Fruit fly (Drosophila melanogaster) whole organism, pupa: ENCODE measurements around the gene CG18810.

Experiments used
- CG10348 ChIP-seq: fragments of 200-800 bp; sonication (Bioruptor generic); IDR thresholded peaks from 2 replicates; pipeline ENCODE4 v1.3.6; 2022; ENCODE audit warnings: missing biosample characterization, missing genetic modification characterization
- CG12605 ChIP-seq: fragments of 200-800 bp; sonication (Bioruptor generic); IDR thresholded peaks from 2 replicates; pipeline ENCODE4 v1.3.6; 2022; ENCODE audit warnings: missing biosample characterization, missing genetic modification characterization
- CG14655 ChIP-seq: fragments of 200-800 bp; sonication (Bioruptor generic); optimal IDR thresholded peaks from 3 replicates; lab custom pipeline; 2017; ENCODE audit warnings: mild to moderate bottlenecking, missing biosample characterization, missing genetic modification reagents, missing genetic modification characterization
- CG15710 ChIP-seq: fragments of 200-800 bp; sonication (Bioruptor generic); optimal IDR thresholded peaks from 2 replicates; lab custom pipeline; 2018; ENCODE audit warnings: missing biosample characterization, mild to moderate bottlenecking, missing genetic modification characterization, moderate library complexity
- CG17806 ChIP-seq: fragments of 200-800 bp; sonication (Bioruptor generic); optimal IDR thresholded peaks from 2 replicates; lab custom pipeline; 2018; ENCODE audit warnings: missing biosample characterization, mild to moderate bottlenecking, missing genetic modification characterization, moderate library complexity
- CG32121 ChIP-seq: fragments of 200-800 bp; sonication (Bioruptor generic); IDR thresholded peaks from 2 replicates; pipeline ENCODE4 v1.3.6; 2022; ENCODE audit warnings: missing biosample characterization, missing genetic modification characterization
- CG34367 ChIP-seq: fragments of 200-800 bp; sonication (Bioruptor generic); optimal IDR thresholded peaks from 2 replicates; lab custom pipeline; 2018; ENCODE audit warnings: missing biosample characterization, mild to moderate bottlenecking, missing genetic modification characterization
- EcR ChIP-seq: fragments of 200-800 bp; sonication (Bioruptor generic); optimal IDR thresholded peaks from 3 replicates; lab custom pipeline; 2019; ENCODE audit warnings: missing biosample characterization, missing genetic modification characterization, mild to moderate bottlenecking, moderate library complexity, missing genetic modification reagents
- Ets98B ChIP-seq: fragments of 200-800 bp; sonication (Bioruptor generic); IDR thresholded peaks from 2 replicates; pipeline ENCODE4 v1.3.6; 2022; ENCODE audit warnings: missing biosample characterization, missing genetic modification characterization
- Pif1A ChIP-seq: fragments of 200-800 bp; sonication (Bioruptor generic); optimal IDR thresholded peaks from 3 replicates; lab custom pipeline; 2016; ENCODE audit warnings: missing biosample characterization, missing genetic modification characterization
- Pif1B ChIP-seq: fragments of 200-800 bp; sonication (Bioruptor generic); optimal IDR thresholded peaks from 3 replicates; lab custom pipeline; 2016; ENCODE audit warnings: missing biosample characterization, missing genetic modification characterization
- Snoo ChIP-seq: fragments of 200-800 bp; sonication (Bioruptor generic); optimal IDR thresholded peaks from 3 replicates; lab custom pipeline; 2017; ENCODE audit warnings: missing biosample characterization, mild to moderate bottlenecking, missing genetic modification characterization, inconsistent platforms
- fd96Ca ChIP-seq: fragments of 200-800 bp; sonication (Bioruptor generic); IDR thresholded peaks from 3 replicates; pipeline ENCODE4 v1.3.6; 2022; ENCODE audit warnings: missing biosample characterization, missing genetic modification characterization
- rn ChIP-seq: fragments of 200-800 bp; sonication (Bioruptor generic); IDR thresholded peaks from 2 replicates; pipeline ENCODE4 v1.3.6; 2022; ENCODE audit warnings: missing biosample characterization, missing genetic modification characterization

DNA sequence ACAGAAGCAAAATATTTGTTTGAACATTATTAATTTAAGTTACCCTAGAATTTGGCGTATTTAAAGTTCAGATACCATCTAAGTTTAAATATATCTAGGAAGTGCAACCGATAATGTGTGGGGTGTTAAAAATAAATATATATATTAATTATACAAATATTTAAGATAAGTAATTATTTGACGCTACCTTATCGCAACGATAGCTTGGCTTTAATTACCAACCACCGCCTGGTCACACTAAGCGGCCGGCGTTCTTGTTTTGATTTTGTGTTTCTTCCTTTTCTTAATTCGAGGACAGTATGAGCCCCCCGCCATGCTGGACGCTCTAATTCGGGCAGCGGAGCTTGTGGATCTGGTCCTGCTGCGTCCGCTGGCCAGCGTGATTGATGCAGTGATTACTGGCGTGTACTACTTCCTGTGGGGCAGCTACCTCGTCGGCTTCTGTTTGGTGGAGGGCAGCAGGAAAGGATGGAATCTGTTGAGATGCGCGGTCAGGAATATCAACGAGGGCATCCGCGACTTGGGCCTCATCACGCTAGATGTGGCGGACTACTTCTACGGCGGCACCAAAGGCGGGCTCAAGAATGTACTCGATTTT, 33.5 kb downstream of the CG18810 start, which contains the start of gene CG2617:
- no peak for TF ChIP-seq Ets98B (GFP tag; lab: Robert Waterston, UW)
- no peak for TF ChIP-seq Pif1A (GFP tag; lab: Kevin White, UChicago)
- no peak for TF ChIP-seq CG34367 (tag; lab: Kevin White, UChicago)
- TF ChIP-seq fd96Ca (GFP tag; lab: Robert Waterston, UW) = no peak
- TF ChIP-seq rn (GFP tag; lab: Robert Waterston, UW) = no peak
- no peak for TF ChIP-seq EcR
- no peak for TF ChIP-seq CG17806
- TF ChIP-seq Pif1B (GFP tag; lab: Kevin White, UChicago) = no peak
- TF ChIP-seq CG32121 (GFP tag; lab: Robert Waterston, UW) = no peak
- TF ChIP-seq CG12605 (GFP tag; lab: Robert Waterston, UW) = no peak
- TF ChIP-seq CG14655 (GFP tag; lab: Kevin White, UChicago) = no peak
- TF ChIP-seq Snoo = no peak
- TF ChIP-seq CG15710 (tag; lab: Kevin White, UChicago) = no peak
- no peak for TF ChIP-seq CG10348 (GFP tag; lab: Robert Waterston, UW)
